Fruit fly (Drosophila melanogaster) S2 (cell line): Measurements from ENCODE around the gene CG6901.

ENCODE experiments used
- CG8478 ChIP-seq: fragments of >200 bp; optimal IDR thresholded peaks from 2 replicates; lab custom pipeline; 2018
- CTCF ChIP-seq, 2 experiments: fragments of >200 bp; optimal IDR thresholded peaks; 2 replicates each; lab custom pipeline; 2018

DNA sequence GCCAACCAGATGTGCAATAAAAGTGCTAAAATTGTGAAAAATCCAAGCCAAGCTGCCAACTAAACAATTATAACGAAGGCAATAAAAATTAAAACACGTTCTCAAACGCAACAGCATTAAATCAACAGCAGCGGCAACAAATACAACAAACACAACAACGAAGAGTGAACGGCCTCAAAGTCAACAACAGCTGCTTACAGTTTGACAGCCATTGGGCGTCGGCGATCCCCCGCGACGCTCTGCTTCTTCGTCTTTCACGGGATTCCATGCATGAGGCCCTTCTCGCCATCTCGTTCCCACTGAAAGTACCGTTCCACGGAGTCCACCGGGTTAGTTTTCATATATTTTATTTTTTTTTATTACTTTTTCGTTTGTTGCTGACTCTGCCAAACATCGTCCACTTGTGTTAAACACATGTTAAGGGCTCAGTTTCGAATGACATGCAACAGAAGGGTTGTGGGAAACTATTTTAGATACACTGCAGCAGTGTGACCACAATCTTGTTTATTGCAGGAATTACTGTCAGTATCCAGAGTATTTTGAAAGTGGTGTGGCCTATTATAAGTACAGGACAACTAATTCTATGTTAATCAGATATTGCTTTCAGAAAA, 41.0 kb upstream of the CG6901 start:
- TF ChIP-seq CTCF (optimal IDR thresholded peaks at IDR 0.05; lab: Kevin White, UChicago) (peak in 1 of 2 experiments; percentile 8), CG8478 (lab: Kevin White, UChicago) (no peak)
